Worm (Caenorhabditis elegans) whole organism, late embryonic: Measurements from ENCODE around the gene slcf-2.

Experiments used
- C08G9.2 ChIP-seq: sonication (generic microtip); optimal IDR thresholded peaks from 2 replicates; lab custom pipeline; 2016; ENCODE audit warnings: mild to moderate bottlenecking, missing genetic modification characterization, moderate library complexity, missing compliant biosample characterization
- C38D4.7 ChIP-seq: fragments of 200-800 bp; sonication (Bioruptor generic); optimal IDR thresholded peaks from 2 replicates; lab custom pipeline; 2018; ENCODE audit warnings: mild to moderate bottlenecking, missing genetic modification characterization, moderate library complexity, missing compliant biosample characterization
- F13H6.1 ChIP-seq: sonication (generic microtip); optimal IDR thresholded peaks from 2 replicates; lab custom pipeline; 2016; ENCODE audit warnings: missing genetic modification characterization, missing compliant biosample characterization
- K09A11.1 ChIP-seq: sonication (generic microtip); optimal IDR thresholded peaks from 2 replicates; lab custom pipeline; 2017; ENCODE audit warnings: antibody characterized with exemption, mild to moderate bottlenecking, missing genetic modification characterization, missing compliant biosample characterization; ENCODE audit not compliant: insufficient read depth
- Y22D7AL.16 ChIP-seq: sonication (generic microtip); optimal IDR thresholded peaks from 2 replicates; lab custom pipeline; 2016; ENCODE audit warnings: missing genetic modification characterization, missing compliant biosample characterization
- ahr-1 ChIP-seq: sonication (generic microtip); optimal IDR thresholded peaks from 2 replicates; lab custom pipeline; 2016; ENCODE audit warnings: missing genetic modification characterization, missing compliant biosample characterization
- ama-1 ChIP-seq: fragments of 150-350 bp; optimal IDR thresholded peaks from 2 replicates; lab custom pipeline; 2014
- ceh-14 ChIP-seq: sonication (generic microtip); optimal IDR thresholded peaks from 2 replicates; lab custom pipeline; 2016; ENCODE audit warnings: missing genotype, missing genetic modification characterization, missing compliant biosample characterization
- ceh-18 ChIP-seq: sonication (generic microtip); optimal IDR thresholded peaks from 2 replicates; lab custom pipeline; 2016; ENCODE audit warnings: missing genetic modification characterization, missing compliant biosample characterization
- ceh-19 ChIP-seq: fragments of 200-800 bp; sonication (Bioruptor generic); optimal IDR thresholded peaks from 2 replicates; lab custom pipeline; 2018; ENCODE audit warnings: mild to moderate bottlenecking, missing genetic modification characterization, missing compliant biosample characterization
- ceh-2 ChIP-seq: sonication (generic microtip); optimal IDR thresholded peaks from 2 replicates; lab custom pipeline; 2016; ENCODE audit warnings: missing genotype, missing genetic modification characterization, missing compliant biosample characterization
- ceh-22 ChIP-seq: sonication (generic microtip); optimal IDR thresholded peaks from 2 replicates; lab custom pipeline; 2017; ENCODE audit warnings: missing biosample characterization, missing genetic modification characterization
- ceh-24 ChIP-seq: sonication (generic microtip); optimal IDR thresholded peaks from 2 replicates; lab custom pipeline; 2016; ENCODE audit warnings: mild to moderate bottlenecking, missing genetic modification characterization, missing compliant biosample characterization
- ceh-34 ChIP-seq: sonication (generic microtip); optimal IDR thresholded peaks from 2 replicates; lab custom pipeline; 2016; ENCODE audit warnings: mild to moderate bottlenecking, missing genetic modification characterization, missing compliant biosample characterization
- ceh-45 ChIP-seq: fragments of 200-800 bp; sonication (Bioruptor generic); IDR thresholded peaks from 2 replicates; pipeline ENCODE4 v1.3.6; 2022; ENCODE audit warnings: missing genetic modification reagents, missing genetic modification characterization, missing compliant biosample characterization
- ceh-48 ChIP-seq: sonication (generic microtip); optimal IDR thresholded peaks from 2 replicates; lab custom pipeline; 2016; ENCODE audit warnings: missing genetic modification characterization, inconsistent platforms, missing compliant biosample characterization
- ceh-6 ChIP-seq: fragments of 200-800 bp; sonication (Bioruptor generic); optimal IDR thresholded peaks from 2 replicates; lab custom pipeline; 2018; ENCODE audit warnings: mild to moderate bottlenecking, missing genetic modification characterization, missing compliant biosample characterization
- ceh-9 ChIP-seq: sonication (generic microtip); optimal IDR thresholded peaks from 2 replicates; lab custom pipeline; 2016; ENCODE audit warnings: mild to moderate bottlenecking, missing genetic modification characterization, inconsistent platforms, missing compliant biosample characterization
- dmd-4 ChIP-seq: sonication (generic microtip); optimal IDR thresholded peaks from 2 replicates; lab custom pipeline; 2016; ENCODE audit warnings: borderline replicate concordance, missing genetic modification characterization, missing compliant biosample characterization
- dve-1 ChIP-seq: sonication (generic microtip); optimal IDR thresholded peaks from 2 replicates; lab custom pipeline; 2017; ENCODE audit warnings: antibody characterized with exemption, mild to moderate bottlenecking, missing genetic modification characterization, missing compliant biosample characterization
- elt-4 ChIP-seq: sonication (generic microtip); optimal IDR thresholded peaks from 2 replicates; lab custom pipeline; 2016; ENCODE audit warnings: missing genetic modification characterization, missing compliant biosample characterization
- ets-4 ChIP-seq: sonication (generic microtip); optimal IDR thresholded peaks from 2 replicates; lab custom pipeline; 2016; ENCODE audit warnings: missing genetic modification characterization, missing compliant biosample characterization
- eyg-1 ChIP-seq: sonication (generic microtip); optimal IDR thresholded peaks from 2 replicates; lab custom pipeline; 2016; ENCODE audit warnings: missing genotype, missing genetic modification characterization, missing compliant biosample characterization
- gmeb-2 ChIP-seq: sonication (generic microtip); optimal IDR thresholded peaks from 2 replicates; lab custom pipeline; 2016; ENCODE audit warnings: missing genetic modification characterization, inconsistent platforms, missing compliant biosample characterization
- hlh-13 ChIP-seq: fragments of 200-800 bp; sonication (Bioruptor generic); optimal IDR thresholded peaks from 2 replicates; lab custom pipeline; 2018; ENCODE audit warnings: mild to moderate bottlenecking, missing genetic modification characterization, missing compliant biosample characterization
- hlh-15 ChIP-seq: sonication (generic microtip); optimal IDR thresholded peaks from 2 replicates; lab custom pipeline; 2016; ENCODE audit warnings: missing genetic modification characterization, missing compliant biosample characterization
- hlh-6 ChIP-seq: sonication (generic microtip); optimal IDR thresholded peaks from 2 replicates; lab custom pipeline; 2016; ENCODE audit warnings: missing genotype, missing genetic modification characterization, missing compliant biosample characterization
- lim-6 ChIP-seq: sonication (generic microtip); optimal IDR thresholded peaks from 2 replicates; lab custom pipeline; 2016; ENCODE audit warnings: missing genetic modification characterization, missing compliant biosample characterization
- lin-11 ChIP-seq: fragments of 200-800 bp; sonication (Bioruptor generic); optimal IDR thresholded peaks from 2 replicates; lab custom pipeline; 2018; ENCODE audit warnings: mild to moderate bottlenecking, missing genetic modification characterization, missing compliant biosample characterization
- madf-2 ChIP-seq: sonication (generic microtip); optimal IDR thresholded peaks from 2 replicates; lab custom pipeline; 2017; ENCODE audit warnings: missing genetic modification characterization, missing compliant biosample characterization
- mec-3 ChIP-seq: sonication (generic microtip); optimal IDR thresholded peaks from 2 replicates; lab custom pipeline; 2016; ENCODE audit warnings: borderline replicate concordance, missing genetic modification characterization, missing compliant biosample characterization
- nhr-11 ChIP-seq: fragments of 150-350 bp; optimal IDR thresholded peaks from 2 replicates; lab custom pipeline; 2014; ENCODE audit warnings: missing biosample characterization, missing genetic modification characterization
- nhr-232 ChIP-seq: sonication (generic microtip); optimal IDR thresholded peaks from 2 replicates; lab custom pipeline; 2016; ENCODE audit warnings: missing genetic modification characterization, missing compliant biosample characterization
- npax-4 ChIP-seq: sonication (generic microtip); optimal IDR thresholded peaks from 2 replicates; lab custom pipeline; 2016; ENCODE audit warnings: missing genetic modification characterization, missing compliant biosample characterization
- pag-3 ChIP-seq: sonication (generic microtip); optimal IDR thresholded peaks from 2 replicates; lab custom pipeline; 2016; ENCODE audit warnings: missing compliant biosample characterization, missing genetic modification characterization, borderline replicate concordance
- pat-9 ChIP-seq: fragments of 200-800 bp; sonication (Bioruptor generic); optimal IDR thresholded peaks from 2 replicates; lab custom pipeline; 2018; ENCODE audit warnings: mild to moderate bottlenecking, missing genetic modification characterization, moderate library complexity, missing compliant biosample characterization
- pha-2 ChIP-seq: sonication (generic microtip); optimal IDR thresholded peaks from 2 replicates; lab custom pipeline; 2017; ENCODE audit warnings: mild to moderate bottlenecking, missing genetic modification characterization, missing compliant biosample characterization
- pha-4 ChIP-seq: fragments of 150-350 bp; optimal IDR thresholded peaks from 2 replicates; lab custom pipeline; 2018; ENCODE audit warnings: missing biosample characterization, missing genetic modification reagents, missing genetic modification characterization
- pqm-1 ChIP-seq: sonication (generic microtip); optimal IDR thresholded peaks from 2 replicates; lab custom pipeline; 2016; ENCODE audit warnings: missing genetic modification characterization, missing compliant biosample characterization
- pros-1 ChIP-seq: fragments of 150-350 bp; optimal IDR thresholded peaks from 2 replicates; lab custom pipeline; 2014; ENCODE audit warnings: missing biosample characterization, missing genetic modification reagents, missing genetic modification characterization
- ref-2 ChIP-seq: sonication (generic microtip); optimal IDR thresholded peaks from 2 replicates; lab custom pipeline; 2016; ENCODE audit warnings: missing genetic modification characterization, missing compliant biosample characterization
- sdc-2 ChIP-seq: sonication (generic microtip); optimal IDR thresholded peaks from 2 replicates; lab custom pipeline; 2016; ENCODE audit warnings: missing genotype, missing genetic modification characterization, missing compliant biosample characterization
- sox-2 ChIP-seq: fragments of 200-800 bp; sonication (Bioruptor generic); IDR thresholded peaks from 2 replicates; pipeline ENCODE4 v1.3.6; 2022; ENCODE audit warnings: missing genetic modification reagents, missing genetic modification characterization, missing compliant biosample characterization
- sox-4 ChIP-seq: sonication (generic microtip); optimal IDR thresholded peaks from 2 replicates; lab custom pipeline; 2017; ENCODE audit warnings: mild to moderate bottlenecking, missing genetic modification characterization, inconsistent platforms, missing compliant biosample characterization
- syd-9 ChIP-seq: sonication (generic microtip); optimal IDR thresholded peaks from 2 replicates; lab custom pipeline; 2016; ENCODE audit warnings: mild to moderate bottlenecking, missing genetic modification characterization, moderate library complexity, missing compliant biosample characterization
- tbx-2 ChIP-seq: sonication (generic microtip); optimal IDR thresholded peaks from 2 replicates; lab custom pipeline; 2016; ENCODE audit warnings: missing genetic modification characterization, missing compliant biosample characterization
- tbx-7 ChIP-seq: sonication (generic microtip); optimal IDR thresholded peaks from 2 replicates; lab custom pipeline; 2016; ENCODE audit warnings: missing genotype, missing genetic modification characterization, missing compliant biosample characterization
- ttx-3 ChIP-seq: sonication (generic microtip); optimal IDR thresholded peaks from 2 replicates; lab custom pipeline; 2016; ENCODE audit warnings: missing genetic modification reagents, missing genetic modification characterization, missing compliant biosample characterization
- unc-3 ChIP-seq, 2 experiments: fragments of 200-800 bp in 1 of 2; sonication (Bioruptor generic) in 1 of 2; sonication (generic microtip) in 1 of 2; conservative IDR thresholded peaks in 1 of 2; optimal IDR thresholded peaks in 1 of 2; 2 replicates each; pipeline versions ENCODE4 v1.3.6 to Lab custom; 2016 to 2022; ENCODE audit warnings: missing compliant biosample characterization in 2 of 2, missing genetic modification characterization in 2 of 2, missing genetic modification reagents in 1 of 2
- unc-42 ChIP-seq: sonication (generic microtip); optimal IDR thresholded peaks from 2 replicates; lab custom pipeline; 2016; ENCODE audit warnings: missing genotype, missing genetic modification characterization, missing compliant biosample characterization
- unc-55 ChIP-seq: sonication (generic microtip); optimal IDR thresholded peaks from 2 replicates; lab custom pipeline; 2017; ENCODE audit warnings: missing biosample characterization, missing genetic modification reagents, missing genetic modification characterization
- unc-86 ChIP-seq: sonication (generic microtip); optimal IDR thresholded peaks from 2 replicates; lab custom pipeline; 2016; ENCODE audit warnings: missing genetic modification characterization, missing compliant biosample characterization
- zip-5 ChIP-seq: sonication (generic microtip); optimal IDR thresholded peaks from 2 replicates; lab custom pipeline; 2016; ENCODE audit warnings: missing genetic modification characterization, missing compliant biosample characterization

slcf-2 gene

DNA sequence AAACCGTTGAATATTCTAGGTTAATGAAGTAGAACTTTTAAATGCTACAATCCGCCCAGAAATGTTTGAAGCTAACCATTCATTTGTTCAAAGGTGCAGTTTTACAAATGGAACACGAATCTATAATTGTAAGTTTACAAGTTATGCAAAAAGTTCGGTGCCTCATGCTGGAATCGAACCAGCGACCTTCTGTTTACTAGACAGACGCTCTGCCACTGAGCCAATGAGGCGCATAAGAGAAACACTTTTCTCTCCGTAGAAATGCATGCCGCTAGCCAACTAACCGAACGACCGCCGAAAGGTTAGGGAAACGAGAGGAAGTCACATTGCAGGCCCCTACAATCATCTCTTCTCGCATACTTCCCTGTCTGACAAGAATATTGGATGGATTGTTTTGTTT lies 22.4 kb upstream of the slcf-2 start:
- TF ChIP-seq eyg-1 (peak; percentile 52), ceh-18 (tag; lab: Kevin White, UChicago) (peak; percentile 81), lin-11 (peak; percentile 76), pha-2 (peak; percentile 78), hlh-6 (tag; lab: Kevin White, UChicago) (peak; percentile 89), ahr-1 (peak; percentile 64), elt-4 (tag; lab: Kevin White, UChicago) (no peak), ama-1 (lab: Kevin White, UChicago) (no peak), tbx-7 (tag; lab: Kevin White, UChicago) (no peak), nhr-232 (tag; lab: Kevin White, UChicago) (peak; percentile 82), ceh-2 (tag; lab: Kevin White, UChicago) (peak; percentile 61), ttx-3 (tag; lab: Kevin White, UChicago) (peak; percentile 87), pha-4 (tag; lab: Kevin White, UChicago) (no peak), syd-9 (peak; percentile 79), pat-9 (tag; lab: Kevin White, UChicago) (peak; percentile 80), C38D4.7 (GFP tag; lab: Kevin White, UChicago) (peak; percentile 85), Y22D7AL.16 (tag; lab: Kevin White, UChicago) (peak; percentile 79), ets-4 (tag; lab: Kevin White, UChicago) (peak; percentile 45), dmd-4 (peak; percentile 77), ceh-48 (peak; percentile 70), hlh-15 (tag; lab: Kevin White, UChicago) (peak; percentile 64), C08G9.2 (peak; percentile 76), lim-6 (tag; lab: Kevin White, UChicago) (peak; percentile 59), npax-4 (tag; lab: Kevin White, UChicago) (peak; percentile 65), ceh-9 (peak; percentile 57), ceh-45 (GFP tag; lab: Robert Waterston, UW) (peak; percentile 82), pros-1 (no peak), pag-3 (tag; lab: Kevin White, UChicago) (no peak), mec-3 (no peak), pqm-1 (peak; percentile 58), zip-5 (tag; lab: Kevin White, UChicago) (peak; percentile 42), sox-2 (GFP tag; lab: Robert Waterston, UW) (peak; percentile 83), unc-86 (tag; lab: Kevin White, UChicago) (peak; percentile 82), hlh-13 (GFP tag; lab: Kevin White, UChicago) (peak; percentile 83), ceh-6 (peak; percentile 89), gmeb-2 (tag; lab: Kevin White, UChicago) (peak; percentile 91), unc-3 (GFP tag; conservative IDR thresholded peaks at IDR 0.05; lab: Robert Waterston, UW) (peak; percentile 88), unc-3 (tag; optimal IDR thresholded peaks at IDR 0.05; lab: Kevin White, UChicago) (peak; percentile 52), unc-42 (peak; percentile 56), unc-55 (GFP tag; lab: Kevin White, UChicago) (peak; percentile 8), sdc-2 (tag; lab: Kevin White, UChicago) (peak; percentile 84), ceh-22 (no peak), ceh-34 (tag; lab: Kevin White, UChicago) (peak; percentile 79), ceh-24 (tag; lab: Kevin White, UChicago) (peak; percentile 79), dve-1 (tag; lab: Kevin White, UChicago) (peak; percentile 48), K09A11.1 (peak; percentile 71), madf-2 (tag; lab: Kevin White, UChicago) (peak; percentile 87), ceh-14 (tag; lab: Kevin White, UChicago) (peak; percentile 87), sox-4 (tag; lab: Kevin White, UChicago) (peak; percentile 82), ceh-19 (GFP tag; lab: Kevin White, UChicago) (peak; percentile 88), ref-2 (tag; lab: Kevin White, UChicago) (peak; percentile 82), nhr-11 (no peak), tbx-2 (tag; lab: Kevin White, UChicago) (peak; percentile 83), F13H6.1 (tag; lab: Kevin White, UChicago) (peak; percentile 76)
